Worm (Caenorhabditis elegans): ENCODE measurements around the gene cest-2.2.

ce11 chrV:14167629-14168028 is 7.5 kb downstream of the cest-2.2 start, which contains the start of gene ocam-1:
- no peak for TF ChIP-seq nhr-237 (tag; optimal IDR thresholded peaks at IDR 0.05)
- TF ChIP-seq fkh-10 (GFP tag; optimal IDR thresholded peaks at IDR 0.05) = no peak
- TF ChIP-seq mdl-1 (tag; optimal IDR thresholded peaks at IDR 0.05) = no peak
- TF ChIP-seq nhr-76 (tag; optimal IDR thresholded peaks at IDR 0.05) = no peak
- no peak for TF ChIP-seq duxl-1 (tag; optimal IDR thresholded peaks at IDR 0.05; ENCODE audit: poor library complexity)

Data from whole organism, L4 larva.